Fruit fly (Drosophila melanogaster) whole organism, embryonic: ENCODE data around the gene Wwox.
A peak's percentile ranks its signal among the peaks of the same experiment; 100 is the strongest.

Experiments
- Bdp1 ChIP-seq: fragments of 200-800 bp; sonication (Bioruptor generic); optimal IDR thresholded peaks from 3 replicates; lab custom pipeline; 2016; ENCODE audit warnings: missing biosample characterization, missing genetic modification characterization
- Bteb2 ChIP-seq: fragments of 200-800 bp; sonication (Bioruptor generic); optimal IDR thresholded peaks from 2 replicates; lab custom pipeline; 2016; ENCODE audit warnings: missing biosample characterization, missing genetic modification characterization
- C15 ChIP-seq: fragments of 200-800 bp; sonication (Bioruptor generic); IDR thresholded peaks from 3 replicates; pipeline ENCODE4 v1.3.6; 2022; ENCODE audit warnings: missing biosample characterization, missing genetic modification characterization
- CG1024 ChIP-seq: fragments of 200-800 bp; sonication (Bioruptor generic); IDR thresholded peaks from 2 replicates; pipeline ENCODE4 v1.3.6; 2022; ENCODE audit warnings: missing biosample characterization, missing genetic modification characterization
- CG11560 ChIP-seq: fragments of 200-800 bp; sonication (Bioruptor generic); IDR thresholded peaks from 3 replicates; pipeline ENCODE4 v1.3.6; 2022; ENCODE audit warnings: missing biosample characterization, missing genetic modification characterization
- CG12071 ChIP-seq: fragments of 200-800 bp; sonication (Bioruptor generic); optimal IDR thresholded peaks from 3 replicates; lab custom pipeline; 2018; ENCODE audit warnings: missing biosample characterization, mild to moderate bottlenecking, missing genetic modification characterization
- CG16779 ChIP-seq: fragments of 200-800 bp; sonication (Bioruptor generic); IDR thresholded peaks from 2 replicates; pipeline ENCODE4 v1.3.6; 2022; ENCODE audit warnings: missing biosample characterization, missing genetic modification characterization
- CG2678 ChIP-seq: fragments of 200-800 bp; sonication (Bioruptor generic); optimal IDR thresholded peaks from 3 replicates; lab custom pipeline; 2019; ENCODE audit warnings: missing biosample characterization, mild to moderate bottlenecking, missing genetic modification characterization, moderate library complexity
- CG30403 ChIP-seq: fragments of 200-800 bp; sonication (Bioruptor generic); optimal IDR thresholded peaks from 3 replicates; lab custom pipeline; 2016; ENCODE audit warnings: missing biosample characterization, missing genetic modification characterization
- CG31365 ChIP-seq: fragments of 200-800 bp; sonication (Bioruptor generic); optimal IDR thresholded peaks from 2 replicates; lab custom pipeline; 2018; ENCODE audit warnings: missing biosample characterization, mild to moderate bottlenecking, missing genetic modification characterization
- CG32772 ChIP-seq: fragments of 200-800 bp; sonication (Bioruptor generic); IDR thresholded peaks from 2 replicates; pipeline ENCODE4 v1.3.6; 2022; ENCODE audit warnings: missing biosample characterization, missing genetic modification characterization
- CG4707 ChIP-seq: fragments of 200-800 bp; sonication (Bioruptor generic); optimal IDR thresholded peaks from 2 replicates; lab custom pipeline; 2018; ENCODE audit warnings: missing biosample characterization, mild to moderate bottlenecking, missing genetic modification characterization, moderate library complexity
- CG6689 ChIP-seq: fragments of 200-800 bp; sonication (Bioruptor generic); IDR thresholded peaks from 2 replicates; pipeline ENCODE4 v1.3.6; 2022; ENCODE audit warnings: missing biosample characterization, missing genetic modification characterization
- CG7928 ChIP-seq: fragments of 200-800 bp; sonication (Bioruptor generic); optimal IDR thresholded peaks from 2 replicates; lab custom pipeline; 2017; ENCODE audit warnings: missing biosample characterization, mild to moderate bottlenecking, missing genetic modification characterization
- CG9609 ChIP-seq: fragments of 200-800 bp; sonication (Bioruptor generic); optimal IDR thresholded peaks from 3 replicates; lab custom pipeline; 2016; ENCODE audit warnings: missing biosample characterization, missing genetic modification characterization
- CG9727 ChIP-seq: fragments of 200-800 bp; sonication (Bioruptor generic); optimal IDR thresholded peaks from 3 replicates; lab custom pipeline; 2017; ENCODE audit warnings: missing biosample characterization, mild to moderate bottlenecking, missing genetic modification characterization
- D ChIP-seq, 2 experiments: fragments of 200-800 bp in 1 of 2; fragments of >200 bp in 1 of 2; sonication (Bioruptor generic) in 1 of 2; optimal IDR thresholded peaks; 2 replicates in 1 of 2; 3 replicates in 1 of 2; lab custom pipeline; 2017; ENCODE audit warnings: mild to moderate bottlenecking in 1 of 2, missing biosample characterization in 1 of 2, missing genetic modification characterization in 1 of 2, missing genetic modification reagents in 1 of 2
- Dad ChIP-seq: fragments of 200-800 bp; sonication (Bioruptor generic); optimal IDR thresholded peaks from 3 replicates; lab custom pipeline; 2016; ENCODE audit warnings: missing biosample characterization, missing genetic modification characterization
- Fer3 ChIP-seq: fragments of 200-800 bp; sonication (Bioruptor generic); optimal IDR thresholded peaks from 2 replicates; lab custom pipeline; 2018; ENCODE audit warnings: missing biosample characterization, mild to moderate bottlenecking, missing genetic modification characterization, moderate library complexity
- H2.0 ChIP-seq: fragments of 200-800 bp; sonication (Bioruptor generic); IDR thresholded peaks from 2 replicates; pipeline ENCODE4 v1.3.6; 2022; ENCODE audit warnings: missing biosample characterization, missing genetic modification characterization
- MBD-R2 ChIP-seq: fragments of 200-800 bp; sonication (Bioruptor generic); IDR thresholded peaks from 2 replicates; pipeline ENCODE4 v1.3.6; 2022; ENCODE audit warnings: missing biosample characterization, missing genetic modification characterization
- Max ChIP-seq: fragments of 200-800 bp; sonication (Bioruptor generic); optimal IDR thresholded peaks from 2 replicates; lab custom pipeline; 2016; ENCODE audit warnings: missing biosample characterization, mild to moderate bottlenecking, missing genetic modification characterization
- Myb ChIP-seq: fragments of 200-800 bp; sonication (Bioruptor generic); optimal IDR thresholded peaks from 2 replicates; lab custom pipeline; 2016; ENCODE audit warnings: missing biosample characterization, missing genetic modification characterization
- Scr ChIP-seq: fragments of 200-800 bp; sonication (Bioruptor generic); IDR thresholded peaks from 2 replicates; pipeline ENCODE4 v1.3.6; 2022; ENCODE audit warnings: missing biosample characterization, missing genetic modification characterization; ENCODE audit not compliant: partially characterized antibody
- Side ChIP-seq: fragments of 200-800 bp; sonication (Bioruptor generic); optimal IDR thresholded peaks from 2 replicates; lab custom pipeline; 2016; ENCODE audit warnings: missing biosample characterization, missing genetic modification characterization
- Ssrp ChIP-seq: fragments of 200-800 bp; sonication (Bioruptor generic); optimal IDR thresholded peaks from 2 replicates; lab custom pipeline; 2018; ENCODE audit warnings: missing biosample characterization, mild to moderate bottlenecking, missing genetic modification characterization, moderate library complexity
- ap ChIP-seq: fragments of 200-800 bp; sonication (Bioruptor generic); IDR thresholded peaks from 2 replicates; pipeline ENCODE4 v1.3.6; 2022; ENCODE audit warnings: missing biosample characterization, missing genetic modification characterization
- ase ChIP-seq: fragments of 200-800 bp; sonication (Bioruptor generic); IDR thresholded peaks from 3 replicates; pipeline ENCODE4 v1.3.6; 2022; ENCODE audit warnings: missing biosample characterization, missing genetic modification characterization
- cato ChIP-seq: fragments of 200-800 bp; sonication (Bioruptor generic); optimal IDR thresholded peaks from 2 replicates; lab custom pipeline; 2016; ENCODE audit warnings: missing biosample characterization, missing genetic modification characterization, borderline replicate concordance
- chif ChIP-seq, 2 experiments: fragments of 200-800 bp; sonication (Bioruptor generic); optimal IDR thresholded peaks; 3 replicates each; lab custom pipeline; 2016; ENCODE audit warnings: missing biosample characterization in 2 of 2, missing genetic modification characterization in 2 of 2
- croc ChIP-seq: fragments of 200-800 bp; sonication (Bioruptor generic); conservative IDR thresholded peaks from 3 replicates; pipeline ENCODE4 v1.3.6; 2022; ENCODE audit warnings: missing biosample characterization, missing genetic modification characterization
- danr ChIP-seq: fragments of 200-800 bp; sonication (Bioruptor generic); IDR thresholded peaks from 2 replicates; pipeline ENCODE4 v1.3.6; 2022; ENCODE audit warnings: missing biosample characterization, missing genetic modification characterization
- dimm ChIP-seq: fragments of 200-800 bp; sonication (Bioruptor generic); IDR thresholded peaks from 2 replicates; pipeline ENCODE4 v1.3.6; 2022; ENCODE audit warnings: missing biosample characterization, missing genetic modification characterization
- dmrt11E ChIP-seq: fragments of 200-800 bp; sonication (Bioruptor generic); optimal IDR thresholded peaks from 3 replicates; lab custom pipeline; 2018; ENCODE audit warnings: missing biosample characterization, mild to moderate bottlenecking, missing genetic modification characterization, moderate library complexity
- dysf ChIP-seq: fragments of 200-800 bp; sonication (Bioruptor generic); IDR thresholded peaks from 3 replicates; pipeline ENCODE4 v1.3.6; 2022; ENCODE audit warnings: missing biosample characterization, missing genetic modification characterization
- ems ChIP-seq: fragments of 200-800 bp; sonication (Bioruptor generic); optimal IDR thresholded peaks from 3 replicates; lab custom pipeline; 2016; ENCODE audit warnings: missing biosample characterization, missing genetic modification characterization
- hb ChIP-seq: fragments of 200-800 bp; sonication (Bioruptor generic); IDR thresholded peaks from 3 replicates; pipeline ENCODE4 v1.3.6; 2022; ENCODE audit warnings: missing biosample characterization, missing genetic modification characterization; ENCODE audit not compliant: partially characterized antibody
- klu ChIP-seq: fragments of 200-800 bp; sonication (Bioruptor generic); IDR thresholded peaks from 2 replicates; pipeline ENCODE4 v1.3.6; 2022; ENCODE audit warnings: missing biosample characterization, missing genetic modification characterization
- lilli ChIP-seq: fragments of 200-800 bp; sonication (Bioruptor generic); optimal IDR thresholded peaks from 3 replicates; lab custom pipeline; 2016; ENCODE audit warnings: missing biosample characterization, missing genetic modification characterization
- lov ChIP-seq, 2 experiments: fragments of 200-800 bp in 1 of 2; fragments of >200 bp in 1 of 2; sonication (Bioruptor generic) in 1 of 2; IDR thresholded peaks in 1 of 2; optimal IDR thresholded peaks in 1 of 2; 2 replicates in 1 of 2; 3 replicates in 1 of 2; pipeline versions ENCODE4 v1.3.6 to Lab custom; 2017 to 2022; ENCODE audit warnings: missing biosample characterization in 1 of 2, missing genetic modification characterization in 1 of 2
- nerfin-1 ChIP-seq: fragments of 200-800 bp; sonication (Bioruptor generic); optimal IDR thresholded peaks from 3 replicates; lab custom pipeline; 2019; ENCODE audit warnings: missing biosample characterization, mild to moderate bottlenecking, missing genetic modification characterization, moderate library complexity
- rib ChIP-seq: fragments of 200-800 bp; sonication (Bioruptor generic); IDR thresholded peaks from 2 replicates; pipeline ENCODE4 v1.3.6; 2022; ENCODE audit warnings: missing biosample characterization, missing genetic modification characterization
- sens ChIP-seq: fragments of 200-800 bp; sonication (Bioruptor generic); peaks from one replicate; lab custom pipeline; 2016; ENCODE audit warnings: missing biosample characterization, missing genetic modification characterization
- sens-2 ChIP-seq: fragments of 200-800 bp; sonication (Bioruptor generic); IDR thresholded peaks from 2 replicates; pipeline ENCODE4 v1.3.6; 2022; ENCODE audit warnings: missing biosample characterization, missing genetic modification characterization
- sim ChIP-seq: fragments of 200-800 bp; sonication (Bioruptor generic); IDR thresholded peaks from 2 replicates; pipeline ENCODE4 v1.3.6; 2022; ENCODE audit warnings: missing biosample characterization, missing genetic modification characterization
- sqz ChIP-seq: fragments of 200-800 bp; sonication (Bioruptor generic); optimal IDR thresholded peaks from 3 replicates; lab custom pipeline; 2018; ENCODE audit warnings: missing biosample characterization, mild to moderate bottlenecking, missing genetic modification characterization
- ssp ChIP-seq: fragments of 200-800 bp; sonication (Bioruptor generic); IDR thresholded peaks from 2 replicates; pipeline ENCODE4 v1.3.6; 2022; ENCODE audit warnings: missing biosample characterization, missing genetic modification characterization
- wek ChIP-seq: fragments of 200-800 bp; sonication (Bioruptor generic); optimal IDR thresholded peaks from 3 replicates; lab custom pipeline; 2018; ENCODE audit warnings: missing biosample characterization, mild to moderate bottlenecking, missing genetic modification characterization, moderate library complexity
- zf30C ChIP-seq: fragments of 200-800 bp; sonication (Bioruptor generic); optimal IDR thresholded peaks from 3 replicates; lab custom pipeline; 2018; ENCODE audit warnings: missing biosample characterization, mild to moderate bottlenecking, missing genetic modification characterization
- zfh1 ChIP-seq: fragments of 200-800 bp; sonication (Bioruptor generic); IDR thresholded peaks from 3 replicates; pipeline ENCODE4 v1.3.6; 2022; ENCODE audit warnings: missing biosample characterization, missing genetic modification characterization

Gene Wwox

dm6 chr2L:8034734-8035133 lies 30.6 kb upstream of the Wwox start (continued):
- TF ChIP-seq sens-2 (GFP tag; lab: Robert Waterston, UW) (no peak), rib (GFP tag; lab: Robert Waterston, UW) (no peak), danr (GFP tag; lab: Robert Waterston, UW) (peak; percentile 67), Ssrp (tag; lab: Kevin White, UChicago) (peak; percentile 55), chif (GFP tag; optimal IDR thresholded peaks at IDR 0.05; lab: Kevin White, UChicago) (peak; percentile 22 to 24), Bteb2 (GFP tag; lab: Kevin White, UChicago) (peak; percentile 48), dysf (GFP tag; lab: Robert Waterston, UW) (peak; percentile 74), zf30C (GFP tag; lab: Kevin White, UChicago) (no peak), ap (GFP tag; lab: Robert Waterston, UW) (peak; percentile 54; the same call in 1 of the 2 replicates), CG11560 (0 out of 3 replicates have a peak, but pooled peaks have one; percentile 19), nerfin-1 (peak; percentile 9), C15 (GFP tag; lab: Robert Waterston, UW) (0 out of 3 replicates have a peak, but pooled peaks have one; percentile 26), hb (GFP tag; lab: Robert Waterston, UW) (no peak), CG9727 (GFP tag; lab: Kevin White, UChicago) (peak; percentile 17), lilli (GFP tag; lab: Kevin White, UChicago) (peak; percentile 70), Scr (no peak), ems (peak; percentile 11), CG30403 (GFP tag; lab: Kevin White, UChicago) (peak; percentile 53), sens (peak; percentile 92), wek (GFP tag; lab: Kevin White, UChicago) (peak; percentile 29), CG6689 (GFP tag; lab: Robert Waterston, UW) (peak; percentile 61; the same call in 1 of the 2 replicates), cato (no peak), CG16779 (GFP tag; lab: Robert Waterston, UW) (no peak), Myb (GFP tag; lab: Kevin White, UChicago) (peak; percentile 1), Fer3 (tag; lab: Kevin White, UChicago) (peak; percentile 62), CG1024 (GFP tag; lab: Robert Waterston, UW) (peak; percentile 24; the same call in 1 of the 2 replicates), Max (GFP tag; lab: Kevin White, UChicago) (peak; percentile 24), klu (no peak; the same call in 1 of the 2 replicates), Dad (GFP tag; lab: Kevin White, UChicago) (no peak), lov (optimal IDR thresholded peaks at IDR 0.05; lab: Kevin White, UChicago) (no peak), lov (GFP tag; IDR thresholded peaks at IDR 0.05; lab: Robert Waterston, UW) (0 out of 3 replicates have a peak, but pooled peaks have one; percentile 39), MBD-R2 (GFP tag; lab: Robert Waterston, UW) (0 out of 2 replicates have a peak, but pooled peaks have one; percentile 25), CG12071 (GFP tag; lab: Kevin White, UChicago) (peak; percentile 62), dmrt11E (peak; percentile 44), zfh1 (GFP tag; lab: Robert Waterston, UW) (peak; percentile 23; the same call in 2 of the 3 replicates), CG31365 (tag; lab: Kevin White, UChicago) (no peak), CG9609 (peak; percentile 31), ase (peak; percentile 26; the same call in 1 of the 3 replicates), ssp (GFP tag; lab: Robert Waterston, UW) (peak; percentile 31; the same call in 1 of the 2 replicates), CG2678 (tag; lab: Kevin White, UChicago) (peak; percentile 72), croc (GFP tag; lab: Robert Waterston, UW) (0 out of 3 replicates have a peak, but pooled peaks have one; percentile 13), sqz (GFP tag; lab: Kevin White, UChicago) (peak; percentile 6), CG32772 (GFP tag; lab: Robert Waterston, UW) (peak; percentile 52; the same call in 1 of the 2 replicates), H2.0 (GFP tag; lab: Robert Waterston, UW) (peak; percentile 55; the same call in 1 of the 2 replicates), Side (peak; percentile 41), CG7928 (no peak), D (optimal IDR thresholded peaks at IDR 0.05; lab: Kevin White, UChicago) (no peak), D (GFP tag; optimal IDR thresholded peaks at IDR 0.05; lab: Kevin White, UChicago) (peak; percentile 25), sim (GFP tag; lab: Robert Waterston, UW) (no peak), CG4707 (peak; percentile 35), dimm (GFP tag; lab: Robert Waterston, UW) (0 out of 2 replicates have a peak, but pooled peaks have one; percentile 14), Bdp1 (GFP tag; lab: Kevin White, UChicago) (peak; percentile 6)
